Worm (Caenorhabditis elegans): Measurements from ENCODE around the gene tag-329.
A peak's percentile ranks its signal among the peaks of the same experiment; 100 is the strongest.

Gene tag-329

ce11 chrV:9570197-9570596 is 35.5 kb downstream of the tag-329 start, which contains the start of gene F25B3.5:
Gene F25B3.5, minus strand, starts transcription at chrV:9570297.
- TF ChIP-seq pha-4 (tag; optimal IDR thresholded peaks at IDR 0.05) = no peak
- TF ChIP-seq syd-9 (tag; optimal IDR thresholded peaks at IDR 0.05) = no peak
- no peak for TF ChIP-seq ref-2 (tag; optimal IDR thresholded peaks at IDR 0.05)

ce11 chrV:9571056-9571455 is 36.3 kb downstream of the tag-329 start:
- TF ChIP-seq elt-2 (tag; optimal IDR thresholded peaks at IDR 0.05) = peak; percentile 3
- no peak for TF ChIP-seq madf-2 (tag; optimal IDR thresholded peaks at IDR 0.05)

ce11 chrV:9571673-9572072 is 37.0 kb downstream of the tag-329 start:
- TF ChIP-seq eyg-1 (tag; optimal IDR thresholded peaks at IDR 0.05) (no peak), ceh-22 (tag; optimal IDR thresholded peaks at IDR 0.05) (no peak), mec-3 (tag; optimal IDR thresholded peaks at IDR 0.05; ENCODE audit: borderline replicate concordance) (no peak), K02D7.2 (tag; optimal IDR thresholded peaks at IDR 0.05) (no peak), rnt-1 (tag; optimal IDR thresholded peaks at IDR 0.05) (no peak), unc-86 (tag; optimal IDR thresholded peaks at IDR 0.05) (no peak), ceh-2 (tag; optimal IDR thresholded peaks at IDR 0.05) (no peak), ama-1 (optimal IDR thresholded peaks at IDR 0.05) (no peak), sox-4 (tag; optimal IDR thresholded peaks at IDR 0.05) (no peak), sox-2 (GFP tag; IDR thresholded peaks at IDR 0.05) (no peak), ceh-9 (tag; optimal IDR thresholded peaks at IDR 0.05) (no peak), ahr-1 (tag; optimal IDR thresholded peaks at IDR 0.05) (no peak), hlh-30 (tag; optimal IDR thresholded peaks at IDR 0.05; ENCODE audit: insufficient read depth) (no peak), hlh-8 (tag; optimal IDR thresholded peaks at IDR 0.05) (no peak), ceh-30 (tag; optimal IDR thresholded peaks at IDR 0.05) (no peak)

ce11 chrV:9576991-9577390 is 42.3 kb downstream of the tag-329 start, which contains the start of gene F25B3.2:
Gene F25B3.2, plus strand, starts transcription at chrV:9577291.
- TF ChIP-seq ceh-31 (tag; optimal IDR thresholded peaks at IDR 0.05) (no peak), ceh-19 (GFP tag; optimal IDR thresholded peaks at IDR 0.05) (no peak), pqm-1 (tag; optimal IDR thresholded peaks at IDR 0.05) (no peak), unc-55 (GFP tag; optimal IDR thresholded peaks at IDR 0.05) (no peak), elt-4 (tag; optimal IDR thresholded peaks at IDR 0.05) (no peak), fax-1 (tag; optimal IDR thresholded peaks at IDR 0.05) (no peak), pat-9 (tag; optimal IDR thresholded peaks at IDR 0.05) (no peak)

- TF ChIP-seq ama-1 (optimal IDR thresholded peaks at IDR 0.05) (no peak), unc-55 (GFP tag; optimal IDR thresholded peaks at IDR 0.05) (no peak), ceh-18 (tag; optimal IDR thresholded peaks at IDR 0.05) (no peak), ceh-45 (GFP tag; IDR thresholded peaks at IDR 0.05) (no peak), nfya-1 (tag; optimal IDR thresholded peaks at IDR 0.05) (peak; percentile 72), fkh-6 (tag; optimal IDR thresholded peaks at IDR 0.05) (peak; percentile 13), sox-2 (GFP tag; IDR thresholded peaks at IDR 0.05) (no peak; the same call in 1 of the 2 replicates), hlh-15 (tag; optimal IDR thresholded peaks at IDR 0.05) (no peak), ceh-6 (GFP tag; optimal IDR thresholded peaks at IDR 0.05) (no peak), elt-4 (tag; optimal IDR thresholded peaks at IDR 0.05) (no peak), C08G9.2 (tag; optimal IDR thresholded peaks at IDR 0.05) (no peak), ceh-30 (tag; optimal IDR thresholded peaks at IDR 0.05) (no peak), unc-86 (tag; optimal IDR thresholded peaks at IDR 0.05) (no peak), K09A11.1 (tag; optimal IDR thresholded peaks at IDR 0.05; ENCODE audit: insufficient read depth) (peak; percentile 75), ttx-3 (tag; optimal IDR thresholded peaks at IDR 0.05) (peak; percentile 46), pha-2 (tag; optimal IDR thresholded peaks at IDR 0.05) (peak; percentile 61), C38D4.7 (GFP tag; optimal IDR thresholded peaks at IDR 0.05) (peak; percentile 43), K02D7.2 (tag; optimal IDR thresholded peaks at IDR 0.05) (no peak), elt-2 (tag; optimal IDR thresholded peaks at IDR 0.05) (peak; percentile 79), ets-4 (tag; optimal IDR thresholded peaks at IDR 0.05) (no peak), dmd-4 (tag; optimal IDR thresholded peaks at IDR 0.05; ENCODE audit: borderline replicate concordance) (no peak), gmeb-2 (tag; optimal IDR thresholded peaks at IDR 0.05) (peak; percentile 12), rnt-1 (tag; optimal IDR thresholded peaks at IDR 0.05) (no peak), ceh-14 (tag; optimal IDR thresholded peaks at IDR 0.05) (peak; percentile 59), F13H6.1 (tag; optimal IDR thresholded peaks at IDR 0.05) (no peak), ztf-16 (tag; optimal IDR thresholded peaks at IDR 0.05) (no peak)
Observed at ce11 chrV:9582594-9583322, 48.0 kb downstream of the tag-329 start, which contains the start of gene rtfo-1. Gene rtfo-1, minus strand, starts transcription at chrV:9582644.
